Worm (Caenorhabditis elegans): ENCODE data around the gene srd-74.

srd-74 gene

ce11 chrIII:11742191-11742590 lies 39.7 kb upstream of the srd-74 start:
- TF ChIP-seq rcor-1 (GFP tag; IDR thresholded peaks at IDR 0.05), result no peak
- TF ChIP-seq tbx-9 (tag; optimal IDR thresholded peaks at IDR 0.05; ENCODE audit: borderline replicate concordance), result no peak

ce11 chrIII:11746718-11747117 lies 35.2 kb upstream of the srd-74 start, which contains the start of gene mrt-2:
Gene mrt-2, plus strand, starts transcription at chrIII:11746766.
- TF ChIP-seq die-1 (tag; optimal IDR thresholded peaks at IDR 0.05) (no peak), lin-26 (GFP tag; IDR thresholded peaks at IDR 0.05) (no peak), aptf-3 (GFP tag; IDR thresholded peaks at IDR 0.05) (no peak), K11D2.4 (GFP tag; IDR thresholded peaks at IDR 0.05) (no peak), bed-1 (GFP tag; IDR thresholded peaks at IDR 0.05) (no peak), ccch-3 (GFP tag; optimal IDR thresholded peaks at IDR 0.05) (no peak), tlf-1 (GFP tag; optimal IDR thresholded peaks at IDR 0.05) (no peak), snpc-1.3 (tag; optimal IDR thresholded peaks at IDR 0.05; ENCODE audit: insufficient read depth) (no peak), T07F8.4 (tag; optimal IDR thresholded peaks at IDR 0.05) (no peak), Y67H2A.10 (GFP tag; conservative IDR thresholded peaks at IDR 0.05) (no peak; the same call in 1 of the 2 replicates), madf-6 (GFP tag; IDR thresholded peaks at IDR 0.05) (peak; percentile 67), mes-4 (tag; optimal IDR thresholded peaks at IDR 0.05) (no peak), hmg-20 (GFP tag; IDR thresholded peaks at IDR 0.05) (0 out of 2 replicates have a peak, but pooled peaks have one; percentile 41), Y53G8AR.9 (GFP tag; conservative IDR thresholded peaks at IDR 0.05) (no peak), ztf-18 (tag; optimal IDR thresholded peaks at IDR 0.05) (no peak), snpc-1.1 (tag; optimal IDR thresholded peaks at IDR 0.05; ENCODE audit: insufficient read depth) (no peak), D2030.7 (GFP tag; IDR thresholded peaks at IDR 0.05) (peak; percentile 38), Y95B8A.8 (GFP tag; IDR thresholded peaks at IDR 0.05) (no peak), ztf-25 (GFP tag; IDR thresholded peaks at IDR 0.05) (no peak), xnd-1 (tag; optimal IDR thresholded peaks at IDR 0.05) (no peak), aptf-2 (GFP tag; conservative IDR thresholded peaks at IDR 0.05) (no peak), hlh-26 (GFP tag; conservative IDR thresholded peaks at IDR 0.05) (no peak), ceh-27 (GFP tag; optimal IDR thresholded peaks at IDR 0.05) (peak; percentile 73), ekl-4 (GFP tag; IDR thresholded peaks at IDR 0.05) (no peak), ceh-58 (GFP tag; IDR thresholded peaks at IDR 0.05) (no peak), ceh-40 (GFP tag; IDR thresholded peaks at IDR 0.05) (no peak), K12H6.12 (tag; optimal IDR thresholded peaks at IDR 0.05) (peak; percentile 42), nfyb-1 (GFP tag; IDR thresholded peaks at IDR 0.05) (peak; percentile 42; the same call in 1 of the 2 replicates), him-1 (tag; optimal IDR thresholded peaks at IDR 0.05) (peak; percentile 32), lsy-27 (tag; optimal IDR thresholded peaks at IDR 0.05; ENCODE audit: borderline replicate concordance, insufficient read depth) (no peak), T26A5.8 (tag; optimal IDR thresholded peaks at IDR 0.05) (no peak), sea-2 (GFP tag; IDR thresholded peaks at IDR 0.05) (no peak), snpc-3.4 (tag; optimal IDR thresholded peaks at IDR 0.05) (no peak), F52B5.7 (tag; optimal IDR thresholded peaks at IDR 0.05) (no peak), F10E7.11 (tag; optimal IDR thresholded peaks at IDR 0.05) (no peak), ztf-6 (GFP tag; IDR thresholded peaks at IDR 0.05) (no peak), lin-35 (GFP tag; optimal IDR thresholded peaks at IDR 0.05) (peak in 2 of 3 experiments; percentile 35 to 86), B0035.1 (tag; optimal IDR thresholded peaks at IDR 0.05) (no peak), let-607 (tag; optimal IDR thresholded peaks at IDR 0.05) (peak in 1 of 2 experiments; percentile 46), akir-1 (GFP tag; optimal IDR thresholded peaks at IDR 0.05) (no peak), egl-18 (GFP tag; IDR thresholded peaks at IDR 0.05) (no peak), nhr-90 (tag; optimal IDR thresholded peaks at IDR 0.05) (no peak), bed-2 (GFP tag; IDR thresholded peaks at IDR 0.05) (0 out of 2 replicates have a peak, but pooled peaks have one; percentile 46), ceh-91 (GFP tag; IDR thresholded peaks at IDR 0.05) (no peak)
